Fruit fly (Drosophila melanogaster) whole organism, embryonic: Measurements from ENCODE around the gene CG14352.

Source experiments
- ATbp ChIP-seq: fragments of 200-800 bp; sonication (Bioruptor generic); optimal IDR thresholded peaks from 2 replicates; lab custom pipeline; 2017; ENCODE audit warnings: missing biosample characterization, mild to moderate bottlenecking, missing genetic modification characterization, missing genetic modification reagents
- Atf6 ChIP-seq: fragments of 200-800 bp; sonication (Bioruptor generic); IDR thresholded peaks from 2 replicates; pipeline ENCODE4 v1.3.6; 2022; ENCODE audit warnings: missing biosample characterization, missing genetic modification characterization
- Bteb2 ChIP-seq: fragments of 200-800 bp; sonication (Bioruptor generic); optimal IDR thresholded peaks from 2 replicates; lab custom pipeline; 2016; ENCODE audit warnings: missing biosample characterization, missing genetic modification characterization
- CG10267 ChIP-seq: fragments of 200-800 bp; sonication (Bioruptor generic); optimal IDR thresholded peaks from 2 replicates; lab custom pipeline; 2018; ENCODE audit warnings: missing biosample characterization, mild to moderate bottlenecking, missing genetic modification characterization, moderate library complexity
- CG10366 ChIP-seq: fragments of 200-800 bp; sonication (Bioruptor generic); IDR thresholded peaks from 2 replicates; pipeline ENCODE4 v1.3.6; 2022; ENCODE audit warnings: missing biosample characterization, missing genetic modification characterization
- CG10959 ChIP-seq: fragments of 200-800 bp; sonication (Bioruptor generic); IDR thresholded peaks from 2 replicates; pipeline ENCODE4 v1.3.6; 2022; ENCODE audit warnings: missing biosample characterization, missing genetic modification characterization
- CG11696 ChIP-seq: fragments of 200-800 bp; sonication (Bioruptor generic); IDR thresholded peaks from 2 replicates; pipeline ENCODE4 v1.3.6; 2022; ENCODE audit warnings: missing biosample characterization, missing genetic modification characterization
- CG13424 ChIP-seq: fragments of 200-800 bp; sonication (Bioruptor generic); optimal IDR thresholded peaks from 2 replicates; lab custom pipeline; 2019; ENCODE audit warnings: missing biosample characterization, mild to moderate bottlenecking, missing genetic modification characterization, moderate library complexity
- CG1602 ChIP-seq: fragments of 200-800 bp; sonication (Bioruptor generic); optimal IDR thresholded peaks from 3 replicates; lab custom pipeline; 2016; ENCODE audit warnings: missing biosample characterization, missing genetic modification characterization
- CG16813 ChIP-seq: fragments of 200-800 bp; sonication (Bioruptor generic); IDR thresholded peaks from 3 replicates; pipeline ENCODE4 v1.3.6; 2022; ENCODE audit warnings: missing biosample characterization, missing genetic modification characterization; ENCODE audit not compliant: partially characterized antibody
- CG6254 ChIP-seq: fragments of 200-800 bp; sonication (Bioruptor generic); optimal IDR thresholded peaks from 3 replicates; lab custom pipeline; 2017; ENCODE audit warnings: mild to moderate bottlenecking, missing biosample characterization, missing genetic modification reagents, missing genetic modification characterization
- CG6689 ChIP-seq: fragments of 200-800 bp; sonication (Bioruptor generic); IDR thresholded peaks from 2 replicates; pipeline ENCODE4 v1.3.6; 2022; ENCODE audit warnings: missing biosample characterization, missing genetic modification characterization
- CG7786 ChIP-seq: fragments of 200-800 bp; sonication (Bioruptor generic); optimal IDR thresholded peaks from 2 replicates; lab custom pipeline; 2016; ENCODE audit warnings: missing biosample characterization, missing genetic modification characterization
- CG7987 ChIP-seq: fragments of 200-800 bp; sonication (Bioruptor generic); optimal IDR thresholded peaks from 2 replicates; lab custom pipeline; 2018; ENCODE audit warnings: missing biosample characterization, mild to moderate bottlenecking, missing genetic modification characterization, moderate library complexity
- CG8924 ChIP-seq: fragments of 200-800 bp; optimal IDR thresholded peaks from 3 replicates; lab custom pipeline; 2019; ENCODE audit warnings: missing biosample characterization, mild to moderate bottlenecking, missing genetic modification characterization, moderate library complexity
- CG9609 ChIP-seq: fragments of 200-800 bp; sonication (Bioruptor generic); optimal IDR thresholded peaks from 3 replicates; lab custom pipeline; 2016; ENCODE audit warnings: missing biosample characterization, missing genetic modification characterization
- CG9727 ChIP-seq: fragments of 200-800 bp; sonication (Bioruptor generic); optimal IDR thresholded peaks from 3 replicates; lab custom pipeline; 2017; ENCODE audit warnings: missing biosample characterization, mild to moderate bottlenecking, missing genetic modification characterization
- Ets97D ChIP-seq: fragments of 200-800 bp; sonication (Bioruptor generic); optimal IDR thresholded peaks from 3 replicates; lab custom pipeline; 2016; ENCODE audit warnings: missing biosample characterization, missing genetic modification characterization
- Hmr ChIP-seq: fragments of 200-800 bp; sonication (Bioruptor generic); optimal IDR thresholded peaks from 3 replicates; lab custom pipeline; 2017; ENCODE audit warnings: mild to moderate bottlenecking, missing biosample characterization, missing genetic modification reagents, missing genetic modification characterization
- Hr3 ChIP-seq: fragments of 200-800 bp; sonication (Bioruptor generic); optimal IDR thresholded peaks from 3 replicates; lab custom pipeline; 2016; ENCODE audit warnings: missing biosample characterization, missing genetic modification characterization
- Hr78 ChIP-seq, 2 experiments: fragments of 200-800 bp in 1 of 2; fragments of >200 bp in 1 of 2; sonication (Bioruptor generic) in 1 of 2; optimal IDR thresholded peaks; 2 replicates each; lab custom pipeline; 2017 to 2019; ENCODE audit warnings: missing biosample characterization in 2 of 2, missing genetic modification characterization in 2 of 2, mild to moderate bottlenecking in 1 of 2, moderate library complexity in 1 of 2
- Lpt ChIP-seq: fragments of >200 bp; optimal IDR thresholded peaks from 2 replicates; lab custom pipeline; 2018; ENCODE audit warnings: missing biosample characterization, missing genetic modification characterization
- MTF-1 ChIP-seq: fragments of 200-800 bp; sonication (Bioruptor generic); optimal IDR thresholded peaks from 2 replicates; lab custom pipeline; 2018; ENCODE audit warnings: missing biosample characterization, mild to moderate bottlenecking, missing genetic modification characterization, borderline replicate concordance
- ase ChIP-seq: fragments of 200-800 bp; sonication (Bioruptor generic); IDR thresholded peaks from 3 replicates; pipeline ENCODE4 v1.3.6; 2022; ENCODE audit warnings: missing biosample characterization, missing genetic modification characterization
- ato ChIP-seq: fragments of 200-800 bp; sonication (Bioruptor generic); IDR thresholded peaks from 2 replicates; pipeline ENCODE4 v1.3.6; 2022; ENCODE audit warnings: missing biosample characterization, missing genetic modification characterization; ENCODE audit not compliant: partially characterized antibody
- az2 ChIP-seq: fragments of 200-800 bp; sonication (Bioruptor generic); optimal IDR thresholded peaks from 3 replicates; lab custom pipeline; 2016; ENCODE audit warnings: missing biosample characterization, missing genetic modification characterization
- bowl ChIP-seq: fragments of 200-800 bp; sonication (Bioruptor generic); IDR thresholded peaks from 2 replicates; pipeline ENCODE4 v1.3.6; 2022; ENCODE audit warnings: missing biosample characterization, missing genetic modification characterization
- ci ChIP-seq: fragments of 200-800 bp; sonication (Bioruptor generic); IDR thresholded peaks from 3 replicates; pipeline ENCODE4 v1.3.6; 2022; ENCODE audit warnings: missing biosample characterization, missing genetic modification characterization
- dmrt11E ChIP-seq: fragments of 200-800 bp; sonication (Bioruptor generic); optimal IDR thresholded peaks from 3 replicates; lab custom pipeline; 2018; ENCODE audit warnings: missing biosample characterization, mild to moderate bottlenecking, missing genetic modification characterization, moderate library complexity
- fd96Cb ChIP-seq: fragments of 200-800 bp; sonication (Bioruptor generic); optimal IDR thresholded peaks from 2 replicates; lab custom pipeline; 2018; ENCODE audit warnings: missing biosample characterization, mild to moderate bottlenecking, missing genetic modification characterization, moderate library complexity
- ftz-f1 ChIP-seq: fragments of 200-800 bp; sonication (Bioruptor generic); optimal IDR thresholded peaks from 2 replicates; lab custom pipeline; 2016; ENCODE audit warnings: missing biosample characterization, missing genetic modification characterization
- gfzf ChIP-seq: fragments of 200-800 bp; sonication (Bioruptor generic); optimal IDR thresholded peaks from 2 replicates; lab custom pipeline; 2016; ENCODE audit warnings: missing biosample characterization, mild to moderate bottlenecking, missing genetic modification characterization, moderate library complexity
- gsb-n ChIP-seq: fragments of 200-800 bp; sonication (Bioruptor generic); optimal IDR thresholded peaks from 3 replicates; lab custom pipeline; 2018; ENCODE audit warnings: missing biosample characterization, mild to moderate bottlenecking, missing genetic modification characterization
- gt ChIP-seq: fragments of 200-800 bp; sonication (Bioruptor generic); IDR thresholded peaks from 2 replicates; pipeline ENCODE4 v1.3.6; 2022; ENCODE audit warnings: missing biosample characterization, missing genetic modification characterization
- jing ChIP-seq: fragments of 200-800 bp; sonication (Bioruptor generic); optimal IDR thresholded peaks from 2 replicates; lab custom pipeline; 2018; ENCODE audit warnings: missing biosample characterization, mild to moderate bottlenecking, missing genetic modification characterization
- mam ChIP-seq: fragments of 200-800 bp; sonication (Bioruptor generic); optimal IDR thresholded peaks from 3 replicates; lab custom pipeline; 2016; ENCODE audit warnings: missing biosample characterization, missing genetic modification characterization
- mld ChIP-seq: fragments of 200-800 bp; sonication (Bioruptor generic); IDR thresholded peaks from 3 replicates; pipeline ENCODE4 v1.3.6; 2022; ENCODE audit warnings: missing biosample characterization, missing genetic modification characterization; ENCODE audit not compliant: partially characterized antibody
- nerfin-1 ChIP-seq: fragments of 200-800 bp; sonication (Bioruptor generic); optimal IDR thresholded peaks from 3 replicates; lab custom pipeline; 2019; ENCODE audit warnings: missing biosample characterization, mild to moderate bottlenecking, missing genetic modification characterization, moderate library complexity
- rib ChIP-seq: fragments of 200-800 bp; sonication (Bioruptor generic); IDR thresholded peaks from 2 replicates; pipeline ENCODE4 v1.3.6; 2022; ENCODE audit warnings: missing biosample characterization, missing genetic modification characterization
- run ChIP-seq: fragments of 200-800 bp; sonication (Bioruptor generic); optimal IDR thresholded peaks from 3 replicates; lab custom pipeline; 2018; ENCODE audit warnings: missing biosample characterization, mild to moderate bottlenecking, missing genetic modification characterization
- scrt ChIP-seq: fragments of 200-800 bp; sonication (Bioruptor generic); optimal IDR thresholded peaks from 2 replicates; lab custom pipeline; 2018; ENCODE audit warnings: missing biosample characterization, mild to moderate bottlenecking, missing genetic modification characterization, moderate library complexity
- sens ChIP-seq: fragments of 200-800 bp; sonication (Bioruptor generic); peaks from one replicate; lab custom pipeline; 2016; ENCODE audit warnings: missing biosample characterization, missing genetic modification characterization
- shn ChIP-seq: fragments of 200-800 bp; sonication (Bioruptor generic); optimal IDR thresholded peaks from 3 replicates; lab custom pipeline; 2016; ENCODE audit warnings: missing biosample characterization, missing genetic modification characterization
- sima ChIP-seq: fragments of 200-800 bp; sonication (Bioruptor generic); optimal IDR thresholded peaks from 2 replicates; lab custom pipeline; 2016; ENCODE audit warnings: missing biosample characterization, missing genetic modification characterization
- ssp ChIP-seq: fragments of 200-800 bp; sonication (Bioruptor generic); IDR thresholded peaks from 2 replicates; pipeline ENCODE4 v1.3.6; 2022; ENCODE audit warnings: missing biosample characterization, missing genetic modification characterization
- tna ChIP-seq: fragments of 200-800 bp; sonication (Bioruptor generic); IDR thresholded peaks from 2 replicates; pipeline ENCODE4 v1.3.6; 2022; ENCODE audit warnings: missing biosample characterization, missing genetic modification characterization; ENCODE audit not compliant: partially characterized antibody
- toy ChIP-seq: fragments of 200-800 bp; sonication (Bioruptor generic); IDR thresholded peaks from 2 replicates; pipeline ENCODE4 v1.3.6; 2022; ENCODE audit warnings: missing biosample characterization, missing genetic modification characterization
- ttk ChIP-seq: fragments of 200-800 bp; sonication (Bioruptor generic); IDR thresholded peaks from 2 replicates; pipeline ENCODE4 v2.1.2; 2022; ENCODE audit warnings: missing biosample characterization, missing genetic modification characterization
- unc-4 ChIP-seq: fragments of 200-800 bp; sonication (Bioruptor generic); IDR thresholded peaks from 2 replicates; pipeline ENCODE4 v1.3.6; 2022; ENCODE audit warnings: missing biosample characterization, missing genetic modification characterization; ENCODE audit not compliant: partially characterized antibody
- unpg ChIP-seq: fragments of 200-800 bp; sonication (Bioruptor generic); optimal IDR thresholded peaks from 3 replicates; lab custom pipeline; 2018; ENCODE audit warnings: missing biosample characterization, mild to moderate bottlenecking, missing genetic modification characterization, moderate library complexity

Gene CG14352

DNA sequence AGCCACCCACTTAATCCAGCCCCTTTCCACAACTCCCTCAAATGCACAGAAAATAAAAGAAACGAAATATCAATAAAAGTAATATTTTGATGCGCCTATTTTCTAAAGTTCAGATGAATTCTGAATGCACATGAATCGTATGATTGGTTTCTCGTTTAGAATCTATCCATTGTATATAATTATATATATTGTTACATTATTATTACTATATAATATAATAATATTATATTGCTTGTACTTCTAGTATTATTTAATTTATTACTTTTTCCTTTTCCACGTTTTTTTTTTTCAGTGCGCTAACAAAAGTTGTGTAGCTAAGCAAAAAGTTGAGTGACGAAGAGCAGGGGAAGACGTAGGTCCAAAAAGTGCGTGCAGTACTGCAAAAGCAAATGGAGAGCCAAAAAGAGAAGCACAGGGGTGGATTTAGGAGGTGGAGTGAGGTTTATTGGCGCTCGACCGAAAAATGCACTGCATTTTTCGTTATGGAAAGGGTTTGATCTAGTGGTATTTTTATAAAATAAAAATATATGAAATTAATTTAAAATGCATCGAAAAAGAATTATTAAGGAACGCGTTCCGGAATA lies 38.1 kb downstream of the CG14352 start (continued):
- TF ChIP-seq CG7786 (GFP tag; lab: Kevin White, UChicago) (no peak), shn (GFP tag; lab: Kevin White, UChicago) (no peak), gsb-n (tag; lab: Kevin White, UChicago) (peak; percentile 89), toy (GFP tag; lab: Robert Waterston, UW) (peak; percentile 50), CG11696 (GFP tag; lab: Robert Waterston, UW) (peak; percentile 75), rib (GFP tag; lab: Robert Waterston, UW) (peak; percentile 79; the same call in 1 of the 2 replicates), fd96Cb (tag; lab: Kevin White, UChicago) (peak; percentile 97), CG10959 (GFP tag; lab: Robert Waterston, UW) (peak; percentile 42), CG1602 (GFP tag; lab: Kevin White, UChicago) (peak; percentile 79), sens (GFP tag; lab: Kevin White, UChicago) (peak; percentile 76), Lpt (GFP tag; lab: Kevin White, UChicago) (no peak), tna (GFP tag; lab: Robert Waterston, UW) (peak; percentile 61; the same call in 1 of the 2 replicates), Hmr (GFP tag; lab: Kevin White, UChicago) (peak; percentile 95), Atf6 (GFP tag; lab: Robert Waterston, UW) (peak; percentile 88), az2 (GFP tag; lab: Kevin White, UChicago) (peak; percentile 80), ase (peak; percentile 85), ttk (GFP tag; lab: Robert Waterston, UW) (peak; percentile 78), CG7987 (GFP tag; lab: Kevin White, UChicago) (peak; percentile 72), scrt (GFP tag; lab: Kevin White, UChicago) (peak; percentile 92), CG6689 (peak; percentile 86), unc-4 (no peak), CG13424 (peak; percentile 97), unpg (GFP tag; lab: Kevin White, UChicago) (peak; percentile 95), MTF-1 (GFP tag; lab: Kevin White, UChicago) (peak; percentile 44), run (peak; percentile 97), sima (GFP tag; lab: Kevin White, UChicago) (no peak), gt (GFP tag; lab: Robert Waterston, UW) (peak; percentile 80), CG10267 (tag; lab: Kevin White, UChicago) (peak; percentile 91), bowl (GFP tag; lab: Robert Waterston, UW) (peak; percentile 83), mam (peak; percentile 42), CG8924 (tag; lab: Kevin White, UChicago) (peak; percentile 95), ssp (GFP tag; lab: Robert Waterston, UW) (peak; percentile 82), ATbp (GFP tag; lab: Kevin White, UChicago) (peak; percentile 93), Hr3 (GFP tag; lab: Kevin White, UChicago) (peak; percentile 96), ci (GFP tag; lab: Robert Waterston, UW) (peak; percentile 89), Bteb2 (no peak), ato (GFP tag; lab: Robert Waterston, UW) (no peak), CG6254 (GFP tag; lab: Kevin White, UChicago) (peak; percentile 88), jing (GFP tag; lab: Kevin White, UChicago) (peak; percentile 15), gfzf (GFP tag; lab: Kevin White, UChicago) (no peak), nerfin-1 (tag; lab: Kevin White, UChicago) (peak; percentile 94), CG16813 (peak; percentile 61; the same call in 2 of the 3 replicates), CG9727 (GFP tag; lab: Kevin White, UChicago) (peak; percentile 93), CG9609 (no peak), Hr78 (GFP tag; optimal IDR thresholded peaks at IDR 0.05; lab: Kevin White, UChicago) (peak in 1 of 2 experiments; percentile 80), Ets97D (GFP tag; lab: Kevin White, UChicago) (no peak), ftz-f1 (no peak), dmrt11E (tag; lab: Kevin White, UChicago) (peak; percentile 61), CG10366 (GFP tag; lab: Robert Waterston, UW) (peak; percentile 85), mld (GFP tag; lab: Robert Waterston, UW) (no peak)
